Worm (Caenorhabditis elegans): ENCODE measurements around the gene W05H9.2.
A peak's percentile ranks its signal among the peaks of the same experiment; 100 is the strongest.

The W05H9.2 gene

DNA sequence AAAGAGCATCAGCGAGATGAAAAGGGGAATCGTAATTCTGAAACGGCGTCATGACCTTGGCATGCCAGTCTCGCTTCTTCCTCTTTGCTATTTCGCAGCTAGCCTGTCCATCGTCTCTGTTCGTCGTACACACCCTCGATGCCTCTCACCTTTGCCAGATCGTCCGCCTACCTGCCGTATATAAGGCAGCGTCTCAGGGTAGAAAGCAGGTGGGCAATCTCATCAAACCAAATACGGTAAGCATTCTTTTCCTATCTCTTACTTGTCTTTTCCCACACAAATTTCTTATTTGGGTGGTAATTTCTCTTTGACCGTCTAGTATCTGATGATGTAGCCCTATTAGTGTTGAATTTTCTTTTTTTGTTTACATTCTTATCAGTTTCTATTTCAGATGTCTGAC is 12.8 kb downstream of the W05H9.2 start, which contains the start of gene col-166:
Gene col-166 (plus strand): TSS at position 392 of the 400 bp plus-strand sequence.
- TF ChIP-seq ama-1 (optimal IDR thresholded peaks at IDR 0.05), result no peak

DNA sequence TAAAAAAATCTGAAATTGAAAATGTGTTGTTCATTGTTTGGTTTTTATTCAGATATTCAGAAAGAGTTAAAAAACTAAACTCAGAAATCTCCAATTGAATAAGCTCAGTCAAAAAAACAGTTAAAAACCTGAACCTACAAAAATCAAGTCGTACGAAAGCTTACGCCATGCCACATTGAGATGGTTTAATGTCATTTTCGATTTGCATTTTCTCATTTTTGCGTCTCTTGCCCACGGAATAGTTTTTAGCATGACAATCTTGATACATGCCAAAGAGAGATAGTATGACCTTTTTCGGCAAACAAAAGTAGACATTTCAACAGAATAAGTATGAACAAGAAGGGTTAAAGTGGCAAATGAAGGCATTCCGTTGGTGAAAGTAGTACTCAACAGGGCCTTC is 14.2 kb downstream of the W05H9.2 start:
- TF ChIP-seq ceh-36 (tag; optimal IDR thresholded peaks at IDR 0.05), result no peak
- no peak for TF ChIP-seq ama-1 (optimal IDR thresholded peaks at IDR 0.05)
- no peak for TF ChIP-seq tbx-37 (GFP tag; conservative IDR thresholded peaks at IDR 0.05)
- TF ChIP-seq hmg-4 (GFP tag; optimal IDR thresholded peaks at IDR 0.05), result no peak
- no peak for TF ChIP-seq hmbx-1 (tag; optimal IDR thresholded peaks at IDR 0.05)
- no peak for TF ChIP-seq tbx-11 (GFP tag; IDR thresholded peaks at IDR 0.05)
- TF ChIP-seq F13C5.2 (tag; optimal IDR thresholded peaks at IDR 0.05), result no peak
- no peak for TF ChIP-seq flt-1 (GFP tag; IDR thresholded peaks at IDR 0.05)
- TF ChIP-seq ets-7 (tag; optimal IDR thresholded peaks at IDR 0.05), result no peak

DNA sequence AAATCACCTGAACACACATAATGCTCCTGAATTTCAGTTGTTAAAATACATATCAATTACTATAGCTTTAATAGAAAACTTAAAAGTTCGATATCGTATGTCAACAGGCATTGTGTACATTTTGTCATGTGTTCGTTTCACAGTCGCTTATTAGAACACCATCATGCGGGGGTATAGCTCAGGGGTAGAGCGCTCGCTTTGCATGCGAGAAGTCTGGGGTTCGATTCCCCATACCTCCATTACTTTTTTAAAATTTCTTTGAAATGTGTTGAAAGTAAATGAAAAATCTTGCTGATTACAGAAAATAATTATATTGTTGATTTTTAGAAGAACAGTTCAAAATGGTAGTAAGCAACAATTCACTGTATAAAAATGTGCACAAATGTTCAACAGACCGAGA is 19.3 kb downstream of the W05H9.2 start:
- no peak for TF ChIP-seq ama-1 (optimal IDR thresholded peaks at IDR 0.05)
- peak; percentile 63 for TF ChIP-seq ceh-13 (GFP tag; optimal IDR thresholded peaks at IDR 0.05)
- TF ChIP-seq hmg-4 (GFP tag; optimal IDR thresholded peaks at IDR 0.05), result peak; percentile 23
- peak; percentile 21 for TF ChIP-seq hmbx-1 (tag; optimal IDR thresholded peaks at IDR 0.05)
- no peak for TF ChIP-seq F13C5.2 (tag; optimal IDR thresholded peaks at IDR 0.05)
- TF ChIP-seq pes-1 (GFP tag; IDR thresholded peaks at IDR 0.05), result peak; percentile 87
- peak; percentile 63; the same call in 1 of the 2 replicates for TF ChIP-seq tbx-11 (GFP tag; IDR thresholded peaks at IDR 0.05)
- peak; percentile 71; the same call in 1 of the 2 replicates for TF ChIP-seq flt-1 (GFP tag; IDR thresholded peaks at IDR 0.05)
- peak; percentile 12 for TF ChIP-seq B0310.2 (tag; optimal IDR thresholded peaks at IDR 0.05)
- TF ChIP-seq sea-1 (GFP tag; conservative IDR thresholded peaks at IDR 0.05), result peak; percentile 80
- no peak for TF ChIP-seq aly-1 (tag; optimal IDR thresholded peaks at IDR 0.05)
- no peak for TF ChIP-seq tra-4 (tag; optimal IDR thresholded peaks at IDR 0.05)
- TF ChIP-seq scrt-1 (GFP tag; IDR thresholded peaks at IDR 0.05), result peak; percentile 75
- peak; percentile 45; the same call in 1 of the 2 replicates for TF ChIP-seq tbx-37 (GFP tag; conservative IDR thresholded peaks at IDR 0.05)
- TF ChIP-seq ceh-36 (tag; optimal IDR thresholded peaks at IDR 0.05), result peak; percentile 75

DNA sequence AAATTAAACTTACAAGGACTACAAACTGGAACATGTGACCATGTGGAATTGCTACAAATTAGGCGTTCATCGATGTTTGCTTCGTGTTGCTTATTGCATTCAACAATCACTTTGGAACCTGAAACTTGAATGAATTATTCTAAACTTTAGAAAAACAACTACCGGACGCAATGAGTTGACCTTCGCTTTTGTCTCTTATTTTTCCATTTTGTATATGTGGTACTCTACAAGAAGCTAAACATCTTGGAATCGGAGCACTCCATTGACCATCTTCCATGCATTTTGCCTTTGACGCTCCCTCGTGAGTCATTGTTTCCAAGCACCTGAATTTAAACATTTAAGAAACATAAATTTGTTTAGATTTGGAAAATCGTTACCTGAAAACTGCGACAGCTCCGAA is 22.2 kb downstream of the W05H9.2 start:
- TF ChIP-seq hmg-4 (GFP tag; optimal IDR thresholded peaks at IDR 0.05) (no peak), F13C5.2 (tag; optimal IDR thresholded peaks at IDR 0.05) (no peak), scrt-1 (GFP tag; IDR thresholded peaks at IDR 0.05) (no peak), ceh-36 (tag; optimal IDR thresholded peaks at IDR 0.05) (no peak), pes-1 (GFP tag; IDR thresholded peaks at IDR 0.05) (no peak), ets-7 (tag; optimal IDR thresholded peaks at IDR 0.05) (no peak), flt-1 (GFP tag; IDR thresholded peaks at IDR 0.05) (no peak), sea-1 (GFP tag; conservative IDR thresholded peaks at IDR 0.05) (no peak), hmbx-1 (tag; optimal IDR thresholded peaks at IDR 0.05) (no peak), hnd-1 (tag; optimal IDR thresholded peaks at IDR 0.05) (no peak), B0310.2 (tag; optimal IDR thresholded peaks at IDR 0.05) (no peak), tra-4 (tag; optimal IDR thresholded peaks at IDR 0.05) (no peak), ceh-13 (GFP tag; optimal IDR thresholded peaks at IDR 0.05) (no peak)

DNA sequence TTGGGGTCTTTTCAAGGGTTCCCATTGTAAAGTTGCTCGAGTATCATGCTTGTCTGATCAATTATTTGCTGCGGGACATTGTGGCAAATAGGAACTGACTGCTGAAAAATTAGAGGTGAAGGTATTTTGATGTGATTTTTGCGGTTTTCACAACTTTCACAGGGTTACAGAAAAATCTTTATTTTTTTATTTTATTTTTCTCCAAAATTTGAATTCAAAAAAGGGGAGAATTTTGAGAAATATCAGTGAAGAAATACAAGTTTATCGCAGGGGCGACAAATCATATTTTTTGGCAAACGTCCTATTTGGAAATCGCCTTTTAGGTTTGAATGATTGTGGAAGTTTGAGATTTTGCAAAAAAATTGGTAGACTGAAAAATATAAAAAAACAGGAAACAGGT is 24.8 kb downstream of the W05H9.2 start, which contains the start of gene lev-9:
Gene lev-9 (minus strand): TSS at position 101 of the 400 bp plus-strand sequence.
- TF ChIP-seq scrt-1 (GFP tag; IDR thresholded peaks at IDR 0.05) (no peak), B0310.2 (tag; optimal IDR thresholded peaks at IDR 0.05) (no peak), ama-1 (optimal IDR thresholded peaks at IDR 0.05) (no peak), F13C5.2 (tag; optimal IDR thresholded peaks at IDR 0.05) (no peak), ceh-36 (tag; optimal IDR thresholded peaks at IDR 0.05) (no peak), flt-1 (GFP tag; IDR thresholded peaks at IDR 0.05) (no peak), aly-1 (tag; optimal IDR thresholded peaks at IDR 0.05) (no peak), sea-1 (GFP tag; conservative IDR thresholded peaks at IDR 0.05) (no peak), tra-4 (tag; optimal IDR thresholded peaks at IDR 0.05) (no peak), ets-7 (tag; optimal IDR thresholded peaks at IDR 0.05) (no peak), hnd-1 (tag; optimal IDR thresholded peaks at IDR 0.05) (no peak), pes-1 (GFP tag; IDR thresholded peaks at IDR 0.05) (no peak), ceh-13 (GFP tag; optimal IDR thresholded peaks at IDR 0.05) (no peak), hmg-4 (GFP tag; optimal IDR thresholded peaks at IDR 0.05) (no peak)

DNA sequence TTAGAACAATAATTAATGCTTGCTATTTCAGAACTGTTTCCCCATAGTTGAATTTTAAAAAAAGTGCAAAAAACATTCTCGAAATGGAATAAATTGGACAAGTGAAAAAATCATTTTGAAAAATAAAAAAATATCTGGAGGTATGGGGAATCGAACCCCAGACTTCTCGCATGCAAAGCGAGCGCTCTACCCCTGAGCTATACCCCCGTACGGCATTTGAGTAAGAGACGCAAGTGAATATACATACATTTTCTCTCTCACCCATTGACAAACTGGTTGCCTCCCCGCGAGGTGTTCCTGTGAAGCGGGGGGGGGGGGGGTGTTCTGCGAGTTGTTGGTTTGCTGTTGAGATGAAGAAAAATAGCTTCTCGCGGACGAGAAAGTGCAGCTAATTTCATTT is 25.3 kb downstream of the W05H9.2 start:
- TF ChIP-seq hmg-4 (GFP tag; optimal IDR thresholded peaks at IDR 0.05), result peak; percentile 98
- TF ChIP-seq sea-1 (GFP tag; conservative IDR thresholded peaks at IDR 0.05), result peak; percentile 98
- peak; percentile 85 for TF ChIP-seq ceh-13 (GFP tag; optimal IDR thresholded peaks at IDR 0.05)
- TF ChIP-seq B0310.2 (tag; optimal IDR thresholded peaks at IDR 0.05), result peak; percentile 86
- TF ChIP-seq scrt-1 (GFP tag; IDR thresholded peaks at IDR 0.05), result peak; percentile 97
- peak; percentile 98 for TF ChIP-seq flt-1 (GFP tag; IDR thresholded peaks at IDR 0.05)
- peak; percentile 95 for TF ChIP-seq ceh-36 (tag; optimal IDR thresholded peaks at IDR 0.05)
- peak; percentile 78 for TF ChIP-seq hmbx-1 (tag; optimal IDR thresholded peaks at IDR 0.05)
- TF ChIP-seq ama-1 (optimal IDR thresholded peaks at IDR 0.05), result no peak
- TF ChIP-seq F13C5.2 (tag; optimal IDR thresholded peaks at IDR 0.05), result peak; percentile 92
- peak; percentile 97 for TF ChIP-seq tbx-11 (GFP tag; IDR thresholded peaks at IDR 0.05)
- TF ChIP-seq tbx-37 (GFP tag; conservative IDR thresholded peaks at IDR 0.05), result peak; percentile 99
- TF ChIP-seq pes-1 (GFP tag; IDR thresholded peaks at IDR 0.05), result peak; percentile 98
- peak; percentile 91 for TF ChIP-seq hnd-1 (tag; optimal IDR thresholded peaks at IDR 0.05)
- TF ChIP-seq tra-4 (tag; optimal IDR thresholded peaks at IDR 0.05), result peak; percentile 84
- TF ChIP-seq aly-1 (tag; optimal IDR thresholded peaks at IDR 0.05), result peak; percentile 92
- TF ChIP-seq ets-7 (tag; optimal IDR thresholded peaks at IDR 0.05), result peak; percentile 88

DNA sequence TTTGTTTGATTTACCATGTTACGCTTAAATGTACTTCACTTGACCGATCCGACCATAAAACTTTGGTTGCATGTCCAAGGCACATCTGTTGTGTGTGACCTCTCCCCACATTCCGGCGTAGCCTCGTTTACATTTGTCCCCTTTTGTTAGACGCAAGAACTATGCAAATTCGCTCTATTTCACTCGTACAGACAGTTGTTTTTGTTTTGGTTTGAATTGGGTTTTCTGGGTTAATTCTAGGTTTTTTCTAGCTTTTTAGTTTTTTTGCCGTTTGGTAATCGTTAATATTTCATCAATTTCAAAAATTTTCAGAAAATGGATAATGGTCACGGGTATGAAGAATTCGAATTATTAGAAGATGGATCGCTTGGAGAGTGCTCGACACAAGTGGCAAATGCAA is 26.0 kb downstream of the W05H9.2 start, which contains the start of gene mom-1:
Gene mom-1 (plus strand): TSS at position 301 of the 400 bp plus-strand sequence.
- no peak for TF ChIP-seq F13C5.2 (tag; optimal IDR thresholded peaks at IDR 0.05)
- TF ChIP-seq tbx-11 (GFP tag; IDR thresholded peaks at IDR 0.05), result no peak
- TF ChIP-seq B0310.2 (tag; optimal IDR thresholded peaks at IDR 0.05), result no peak
- TF ChIP-seq ama-1 (optimal IDR thresholded peaks at IDR 0.05), result no peak
- TF ChIP-seq tbx-37 (GFP tag; conservative IDR thresholded peaks at IDR 0.05), result no peak
- TF ChIP-seq pes-1 (GFP tag; IDR thresholded peaks at IDR 0.05), result no peak
- no peak for TF ChIP-seq scrt-1 (GFP tag; IDR thresholded peaks at IDR 0.05)
- no peak for TF ChIP-seq tra-4 (tag; optimal IDR thresholded peaks at IDR 0.05)
- no peak for TF ChIP-seq aly-1 (tag; optimal IDR thresholded peaks at IDR 0.05)
- TF ChIP-seq ceh-36 (tag; optimal IDR thresholded peaks at IDR 0.05), result no peak
- TF ChIP-seq sea-1 (GFP tag; conservative IDR thresholded peaks at IDR 0.05), result no peak
- no peak for TF ChIP-seq hmbx-1 (tag; optimal IDR thresholded peaks at IDR 0.05)
- no peak for TF ChIP-seq ets-7 (tag; optimal IDR thresholded peaks at IDR 0.05)

All from whole organism, early embryonic.